Worm (Caenorhabditis elegans) whole organism, L1 larva: ENCODE data around the gene ddb-1.

Experiments
- C04F5.9 ChIP-seq: sonication (generic microtip); optimal IDR thresholded peaks from 2 replicates; lab custom pipeline; 2016; ENCODE audit warnings: missing genetic modification characterization, missing compliant biosample characterization
- C34B4.2 ChIP-seq: sonication (generic microtip); optimal IDR thresholded peaks from 2 replicates; lab custom pipeline; 2017; ENCODE audit warnings: mild to moderate bottlenecking, missing genetic modification characterization, missing compliant biosample characterization
- Y116A8C.19 ChIP-seq: sonication (generic microtip); optimal IDR thresholded peaks from 2 replicates; lab custom pipeline; 2016; ENCODE audit warnings: missing compliant biosample characterization, missing genetic modification characterization, borderline replicate concordance
- alr-1 ChIP-seq: fragments of 200-800 bp; sonication (Bioruptor generic); optimal IDR thresholded peaks from 2 replicates; lab custom pipeline; 2018; ENCODE audit warnings: borderline replicate concordance, mild to moderate bottlenecking, missing genetic modification characterization, missing compliant biosample characterization
- ama-1 ChIP-seq: fragments of 150-350 bp; optimal IDR thresholded peaks from 2 replicates; lab custom pipeline; 2014
- blmp-1 ChIP-seq: fragments of 150-350 bp; optimal IDR thresholded peaks from 2 replicates; lab custom pipeline; 2014; ENCODE audit warnings: missing biosample characterization, missing genetic modification characterization
- ceh-88 ChIP-seq: fragments of 200-800 bp; sonication (Bioruptor generic); IDR thresholded peaks from 2 replicates; pipeline ENCODE4 v1.3.6; 2022; ENCODE audit warnings: missing genetic modification characterization, missing compliant biosample characterization
- dpl-1 ChIP-seq, 3 experiments: fragments of 150-350 bp in 2 of 3; sonication (generic microtip) in 1 of 3; optimal IDR thresholded peaks; 2 replicates each; lab custom pipeline; 2014 to 2017; ENCODE audit warnings: missing biosample characterization in 3 of 3, missing genetic modification characterization in 3 of 3, missing genetic modification reagents in 3 of 3
- efl-1 ChIP-seq, 4 experiments: fragments of 150-350 bp; optimal IDR thresholded peaks in 3 of 4; peaks in 1 of 4; 1 replicate in 1 of 4; 2 replicates in 3 of 4; lab custom pipeline; 2014; ENCODE audit warnings: missing biosample characterization in 2 of 4, missing genetic modification characterization in 2 of 4, missing genetic modification reagents in 2 of 4
- egl-13 ChIP-seq: sonication (generic microtip); optimal IDR thresholded peaks from 2 replicates; lab custom pipeline; 2016; ENCODE audit warnings: missing genotype, missing genetic modification reagents, missing genetic modification characterization, missing compliant biosample characterization
- egl-27 ChIP-seq, 2 experiments: fragments of 150-350 bp in 1 of 2; sonication (generic microtip); optimal IDR thresholded peaks; 3 replicates each; lab custom pipeline; 2017 to 2018; ENCODE audit warnings: missing biosample characterization in 2 of 2, missing genetic modification characterization in 2 of 2, missing genetic modification reagents in 2 of 2
- elt-2 ChIP-seq: sonication (generic microtip); optimal IDR thresholded peaks from 2 replicates; lab custom pipeline; 2016; ENCODE audit warnings: missing genetic modification characterization, mild to moderate bottlenecking, inconsistent platforms, missing compliant biosample characterization, missing genetic modification reagents
- elt-3 ChIP-seq, 6 experiments: fragments of 150-350 bp in 1 of 6; sonication (generic microtip); optimal IDR thresholded peaks; 2 replicates each; lab custom pipeline; 2017 to 2018; ENCODE audit warnings: missing biosample characterization in 6 of 6, missing genetic modification characterization in 6 of 6, inconsistent platforms in 1 of 6
- ets-5 ChIP-seq: fragments of 200-800 bp; sonication (Bioruptor generic); IDR thresholded peaks from 2 replicates; pipeline ENCODE4 v1.3.6; 2022; ENCODE audit warnings: missing genetic modification characterization, missing compliant biosample characterization
- fkh-10 ChIP-seq: sonication (generic microtip); optimal IDR thresholded peaks from 2 replicates; lab custom pipeline; 2017; ENCODE audit warnings: missing biosample characterization, missing genetic modification reagents, missing genetic modification characterization
- fkh-4 ChIP-seq: sonication (generic microtip); optimal IDR thresholded peaks from 2 replicates; lab custom pipeline; 2016; ENCODE audit warnings: missing compliant biosample characterization, missing genetic modification characterization, borderline replicate concordance
- grh-1 ChIP-seq: fragments of 200-800 bp; sonication (Bioruptor generic); IDR thresholded peaks from 2 replicates; pipeline ENCODE4 v1.3.6; 2022; ENCODE audit warnings: missing genetic modification reagents, missing genetic modification characterization, missing compliant biosample characterization
- hlh-17 ChIP-seq: fragments of 200-800 bp; sonication (Bioruptor generic); optimal IDR thresholded peaks from 2 replicates; lab custom pipeline; 2018; ENCODE audit warnings: missing genetic modification characterization, mild to moderate bottlenecking, missing compliant biosample characterization, moderate library complexity, borderline replicate concordance
- hlh-4 ChIP-seq: sonication (generic microtip); optimal IDR thresholded peaks from 2 replicates; lab custom pipeline; 2016; ENCODE audit warnings: mild to moderate bottlenecking, missing genetic modification characterization, missing compliant biosample characterization
- irx-1 ChIP-seq: sonication (generic microtip); optimal IDR thresholded peaks from 2 replicates; lab custom pipeline; 2016; ENCODE audit warnings: missing genetic modification characterization, missing compliant biosample characterization
- isw-1 ChIP-seq: fragments of 200-800 bp; sonication (Bioruptor generic); IDR thresholded peaks from 2 replicates; pipeline ENCODE4 v1.3.6; 2022; ENCODE audit warnings: missing genetic modification characterization, missing compliant biosample characterization
- lin-15B ChIP-seq: fragments of 150-350 bp; sonication (generic microtip); optimal IDR thresholded peaks from 3 replicates; lab custom pipeline; 2014; ENCODE audit warnings: missing biosample characterization, missing genetic modification characterization
- lin-35 ChIP-seq, 2 experiments: fragments of 150-350 bp; optimal IDR thresholded peaks; 2 replicates each; lab custom pipeline; 2014; ENCODE audit warnings: missing biosample characterization in 2 of 2, missing genetic modification characterization in 2 of 2, missing genetic modification reagents in 2 of 2
- lsy-2 ChIP-seq, 2 experiments: fragments of 150-350 bp; optimal IDR thresholded peaks; 2 replicates each; lab custom pipeline; 2014; ENCODE audit warnings: missing biosample characterization in 2 of 2, missing genetic modification characterization in 2 of 2
- mab-9 ChIP-seq: fragments of 200-800 bp; sonication (Bioruptor generic); IDR thresholded peaks from 2 replicates; pipeline ENCODE4 v1.3.6; 2022; ENCODE audit warnings: missing genetic modification reagents, missing genetic modification characterization, missing compliant biosample characterization
- mep-1 ChIP-seq: fragments of 150-350 bp; optimal IDR thresholded peaks from 2 replicates; lab custom pipeline; 2014; ENCODE audit warnings: missing biosample characterization, missing genetic modification characterization
- nhr-11 ChIP-seq: fragments of 150-350 bp; optimal IDR thresholded peaks from 2 replicates; lab custom pipeline; 2014; ENCODE audit warnings: missing biosample characterization, missing genetic modification characterization
- nhr-12 ChIP-seq: sonication (generic microtip); optimal IDR thresholded peaks from 2 replicates; lab custom pipeline; 2017; ENCODE audit warnings: missing biosample characterization, missing genetic modification characterization
- nhr-19 ChIP-seq: fragments of 200-800 bp; sonication (Bioruptor generic); conservative IDR thresholded peaks from 2 replicates; pipeline ENCODE4 v1.3.6; 2022; ENCODE audit warnings: missing genetic modification characterization, missing compliant biosample characterization
- nhr-20 ChIP-seq: sonication (generic microtip); optimal IDR thresholded peaks from 2 replicates; lab custom pipeline; 2016; ENCODE audit warnings: mild to moderate bottlenecking, missing genetic modification characterization, missing compliant biosample characterization
- nhr-47 ChIP-seq: sonication (generic microtip); optimal IDR thresholded peaks from 2 replicates; lab custom pipeline; 2016; ENCODE audit warnings: mild to moderate bottlenecking, missing genetic modification characterization, moderate library complexity, missing compliant biosample characterization
- nhr-85 ChIP-seq: sonication (generic microtip); peaks from one replicate; lab custom pipeline; 2016; ENCODE audit warnings: missing genetic modification characterization, inconsistent platforms, missing compliant biosample characterization
- pax-3 ChIP-seq: fragments of 200-800 bp; sonication (Bioruptor generic); optimal IDR thresholded peaks from 2 replicates; lab custom pipeline; 2018; ENCODE audit warnings: mild to moderate bottlenecking, missing genetic modification characterization, moderate library complexity, missing compliant biosample characterization
- skn-1 ChIP-seq: fragments of 150-350 bp; optimal IDR thresholded peaks from 2 replicates; lab custom pipeline; 2014; ENCODE audit warnings: missing biosample characterization, missing genetic modification characterization
- snpc-4 ChIP-seq: fragments of 150-350 bp; optimal IDR thresholded peaks from 2 replicates; lab custom pipeline; 2014; ENCODE audit warnings: missing biosample characterization, missing genetic modification characterization
- tbx-2 ChIP-seq: sonication (generic microtip); optimal IDR thresholded peaks from 2 replicates; lab custom pipeline; 2016; ENCODE audit warnings: missing genetic modification characterization, missing compliant biosample characterization
- unc-30 ChIP-seq: sonication (generic microtip); optimal IDR thresholded peaks from 2 replicates; lab custom pipeline; 2017; ENCODE audit warnings: missing biosample characterization, missing genetic modification characterization
- unc-86 ChIP-seq: sonication (generic microtip); optimal IDR thresholded peaks from 2 replicates; lab custom pipeline; 2016; ENCODE audit warnings: missing genetic modification characterization, missing compliant biosample characterization
- xbp-1 ChIP-seq: sonication (generic microtip); optimal IDR thresholded peaks from 2 replicates; lab custom pipeline; 2016; ENCODE audit warnings: missing genetic modification characterization, missing compliant biosample characterization
- zag-1 ChIP-seq: fragments of 150-350 bp; optimal IDR thresholded peaks from 2 replicates; lab custom pipeline; 2014; ENCODE audit warnings: missing biosample characterization, missing genetic modification characterization

The ddb-1 gene

DNA sequence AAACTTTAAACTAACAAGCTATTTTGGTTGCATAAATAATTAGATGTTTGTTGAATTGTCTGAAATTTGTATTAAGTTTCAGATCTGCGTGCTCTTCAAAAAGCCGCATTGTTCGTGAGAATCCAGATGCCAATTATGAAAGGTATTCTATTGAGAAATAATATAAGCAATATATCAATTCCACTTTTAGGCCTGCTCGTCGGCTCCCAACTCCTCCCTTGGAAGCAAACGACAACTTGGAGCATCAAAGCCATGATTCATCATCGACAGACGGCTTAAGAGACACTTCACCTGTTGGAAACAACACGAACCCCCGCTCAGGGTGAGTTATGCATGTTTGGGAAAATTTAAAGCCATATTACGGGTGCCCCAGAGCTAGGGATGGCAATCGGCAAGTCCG lies 41.8 kb upstream of the ddb-1 start:
- TF ChIP-seq Y116A8C.19: no peak
- TF ChIP-seq snpc-4: no peak
- no peak for TF ChIP-seq C34B4.2
- no peak for TF ChIP-seq unc-30 (tag; lab: Kevin White, UChicago)
- TF ChIP-seq elt-2 (tag; lab: Kevin White, UChicago): no peak
- no peak for TF ChIP-seq pax-3 (tag; lab: Kevin White, UChicago)
- TF ChIP-seq lsy-2 (tag; optimal IDR thresholded peaks at IDR 0.05; lab: Kevin White, UChicago): no peak
- TF ChIP-seq lin-35 (GFP tag; optimal IDR thresholded peaks at IDR 0.05; lab: Kevin White, UChicago): no peak
- no peak for TF ChIP-seq unc-86 (tag; lab: Kevin White, UChicago)

DNA sequence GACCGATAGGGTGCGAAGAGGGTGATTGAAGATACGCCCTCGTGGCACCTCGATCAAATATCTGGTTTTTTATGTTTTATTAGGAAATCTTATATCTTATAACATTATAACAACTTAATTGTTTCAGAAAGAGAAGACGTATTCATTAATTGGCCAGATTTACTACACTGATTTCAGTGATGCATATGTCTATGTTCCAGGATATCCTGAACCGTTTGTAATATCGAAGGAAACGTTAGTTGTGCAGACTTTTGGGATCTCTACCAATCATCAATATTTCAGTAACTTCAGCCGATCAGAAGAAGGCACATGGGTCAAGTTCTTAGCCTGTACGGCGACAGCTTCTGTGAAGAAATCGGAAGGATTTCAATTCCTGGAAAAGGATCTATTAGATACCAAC lies 39.5 kb upstream of the ddb-1 start:
- TF ChIP-seq ets-5 (no peak), ama-1 (lab: Kevin White, UChicago) (no peak)

DNA sequence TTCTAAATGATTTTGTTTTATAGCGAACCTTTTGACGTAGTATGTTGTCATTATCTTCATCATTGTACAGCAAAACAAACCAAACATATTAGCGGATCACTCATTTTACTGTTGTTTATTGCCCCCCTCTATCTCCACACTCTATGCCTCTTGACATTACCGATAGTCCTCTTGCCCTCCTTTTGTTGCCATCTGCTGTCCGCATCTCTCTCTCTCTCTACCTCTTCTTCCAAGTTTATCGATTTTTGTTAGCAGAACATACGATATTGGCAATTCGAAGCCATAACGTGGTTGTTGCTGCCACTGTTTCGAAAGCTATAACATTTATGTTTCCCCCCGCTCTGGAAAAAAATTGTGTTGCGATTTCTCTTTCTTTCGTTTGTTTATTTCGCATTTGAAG lies 37.0 kb upstream of the ddb-1 start:
- TF ChIP-seq egl-27 (tag; optimal IDR thresholded peaks at IDR 0.05; lab: Kevin White, UChicago): no peak
- TF ChIP-seq nhr-11: no peak
- no peak for TF ChIP-seq lin-15B (tag; lab: Kevin White, UChicago)
- peak; percentile 9 for TF ChIP-seq mep-1
- peak in 1 of 6 experiments; percentile 7 for TF ChIP-seq elt-3 (tag; optimal IDR thresholded peaks at IDR 0.05; lab: Kevin White, UChicago)
- TF ChIP-seq lin-35 (GFP tag; optimal IDR thresholded peaks at IDR 0.05; lab: Kevin White, UChicago): peak in 1 of 2 experiments; percentile 2
- TF ChIP-seq nhr-85: peak; percentile 40
- no peak for TF ChIP-seq hlh-17 (GFP tag; lab: Kevin White, UChicago)

DNA sequence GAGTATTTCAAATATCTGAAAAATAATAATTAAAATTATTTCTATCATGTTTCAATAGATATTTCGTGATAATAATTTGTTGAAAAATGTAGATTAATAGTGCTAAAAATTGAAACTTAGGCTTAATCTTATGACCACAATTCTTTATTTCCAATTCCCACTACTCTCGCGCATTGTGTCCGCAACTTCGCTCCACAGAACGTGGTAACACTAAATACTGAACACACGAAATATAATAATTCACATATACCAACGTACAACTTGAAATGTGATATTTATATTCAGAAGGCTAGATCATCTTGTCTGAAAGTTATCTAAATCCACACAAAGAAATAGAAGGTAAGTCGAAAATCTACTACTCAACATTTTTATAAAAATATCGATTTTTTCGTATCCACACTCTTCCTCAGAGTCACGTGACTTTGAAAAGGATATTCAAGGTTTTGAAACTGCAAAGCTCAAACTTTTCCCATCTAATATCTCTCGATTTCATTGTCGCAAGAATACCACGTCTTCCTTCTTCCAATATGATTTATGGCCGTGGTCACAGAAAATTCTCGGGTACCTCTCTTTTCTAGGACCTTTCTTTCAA lies 35.8 kb upstream of the ddb-1 start, which contains the start of gene eri-12:
Gene eri-12, plus strand, starts transcription at position 197 of the 592 bp plus-strand sequence.
- TF ChIP-seq nhr-19 (no peak), dpl-1 (GFP tag; optimal IDR thresholded peaks at IDR 0.05; lab: Kevin White, UChicago) (peak in 2 of 3 experiments; percentile 44 to 71), mep-1 (peak; percentile 30), efl-1 (optimal IDR thresholded peaks at IDR 0.05; lab: Kevin White, UChicago) (peak in 1 of 2 experiments; percentile 56), efl-1 (GFP tag; optimal IDR thresholded peaks at IDR 0.05 in 1 of 2; lab: Kevin White, UChicago) (peak; percentile 44 to 89), alr-1 (tag; lab: Kevin White, UChicago) (no peak), blmp-1 (tag; lab: Kevin White, UChicago) (peak; percentile 2), lsy-2 (tag; optimal IDR thresholded peaks at IDR 0.05; lab: Kevin White, UChicago) (peak in 1 of 2 experiments; percentile 15), lin-35 (GFP tag; optimal IDR thresholded peaks at IDR 0.05; lab: Kevin White, UChicago) (peak in 1 of 2 experiments; percentile 78)
- TF ChIP-seq, all 84 proteins: peak for 6

DNA sequence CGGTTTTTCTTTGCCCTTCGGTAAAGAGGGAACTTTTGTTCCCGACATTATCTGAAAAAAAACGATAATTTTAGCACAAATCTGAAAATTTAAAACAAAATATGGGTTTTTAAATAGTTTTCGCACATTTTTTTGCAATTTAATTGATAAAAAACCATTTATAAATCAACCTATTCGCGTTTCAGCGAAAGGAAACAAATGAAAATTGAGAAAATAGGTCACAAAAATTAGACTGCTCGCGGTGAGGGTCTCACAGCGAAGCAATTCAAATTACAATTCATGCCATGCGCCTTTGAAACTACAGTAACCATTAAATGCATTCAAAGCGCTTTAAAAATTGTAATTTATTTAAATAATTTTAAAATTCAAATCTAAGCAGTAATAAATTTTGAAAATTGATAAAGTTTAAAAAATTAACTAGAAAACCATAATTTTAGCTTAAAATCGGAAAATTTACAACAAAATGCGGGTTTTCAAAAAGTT lies 33.3 kb upstream of the ddb-1 start, which contains the start of gene B0001.7:
Gene B0001.7, minus strand, starts transcription at position 51 of the 483 bp plus-strand sequence.
- no peak for TF ChIP-seq nhr-47 (tag; lab: Kevin White, UChicago)
- no peak for TF ChIP-seq tbx-2
- no peak for TF ChIP-seq ceh-88 (GFP tag; lab: Robert Waterston, UW)
- TF ChIP-seq alr-1 (tag; lab: Kevin White, UChicago): no peak
- TF ChIP-seq skn-1 (tag; lab: Kevin White, UChicago): no peak
- TF ChIP-seq C04F5.9 (tag; lab: Kevin White, UChicago): no peak
- no peak for TF ChIP-seq irx-1 (tag; lab: Kevin White, UChicago)
- no peak for TF ChIP-seq isw-1 (GFP tag; lab: Robert Waterston, UW)
- TF ChIP-seq fkh-10 (GFP tag; lab: Kevin White, UChicago): no peak
- no peak for TF ChIP-seq fkh-4 (tag; lab: Kevin White, UChicago)
- no peak for TF ChIP-seq nhr-19
- no peak for TF ChIP-seq egl-13
- TF ChIP-seq nhr-20 (tag; lab: Kevin White, UChicago): no peak
- TF ChIP-seq grh-1: no peak
- TF ChIP-seq xbp-1 (tag; lab: Kevin White, UChicago): no peak
- TF ChIP-seq hlh-4: no peak
- TF ChIP-seq zag-1 (tag; lab: Kevin White, UChicago): no peak
- no peak for TF ChIP-seq lsy-2 (tag; optimal IDR thresholded peaks at IDR 0.05; lab: Kevin White, UChicago)
- no peak for TF ChIP-seq mab-9 (GFP tag; lab: Robert Waterston, UW)
- TF ChIP-seq nhr-12 (tag; lab: Kevin White, UChicago): no peak
